Worm (Caenorhabditis elegans) whole organism, L4/young adult: ENCODE results near the gene madf-5.

Experiments used
- W03F9.2 ChIP-seq: fragments of 150-350 bp; optimal IDR thresholded peaks from 2 replicates; lab custom pipeline; 2014; ENCODE audit warnings: missing biosample characterization, missing genetic modification characterization
- dao-5 ChIP-seq: sonication (generic microtip); optimal IDR thresholded peaks from 2 replicates; lab custom pipeline; 2016; ENCODE audit warnings: missing genotype, missing genetic modification characterization, moderate library complexity, missing compliant biosample characterization
- him-1 ChIP-seq: sonication (generic microtip); optimal IDR thresholded peaks from 2 replicates; lab custom pipeline; 2016; ENCODE audit warnings: missing genotype, missing genetic modification reagents, missing genetic modification characterization, missing compliant biosample characterization

madf-5 gene

ce11 chrII:14599284-14599862, 26.0 kb downstream of the madf-5 start:
- TF ChIP-seq him-1 (tag; lab: Kevin White, UChicago), result no peak

ce11 chrII:14599933-14600630, 26.7 kb downstream of the madf-5 start:
- no peak for TF ChIP-seq him-1 (tag; lab: Kevin White, UChicago)
- TF ChIP-seq dao-5 (tag; lab: Kevin White, UChicago), result no peak
- TF ChIP-seq W03F9.2 (tag; lab: Kevin White, UChicago), result no peak

ce11 chrII:14600852-14601313, 27.5 kb downstream of the madf-5 start, which contains the start of gene tps-2:
TSS of gene tps-2 (plus strand) at chrII:14600902.
- TF ChIP-seq W03F9.2 (tag; lab: Kevin White, UChicago) (no peak), him-1 (tag; lab: Kevin White, UChicago) (no peak)

ce11 chrII:14602735-14603134, 29.3 kb downstream of the madf-5 start:
- TF ChIP-seq W03F9.2 (tag; lab: Kevin White, UChicago) (no peak), him-1 (tag; lab: Kevin White, UChicago) (no peak)

- TF ChIP-seq dao-5 (tag; lab: Kevin White, UChicago), result no peak
- no peak for TF ChIP-seq W03F9.2 (tag; lab: Kevin White, UChicago)
- TF ChIP-seq him-1 (tag; lab: Kevin White, UChicago), result no peak
These were observed 30.8 kb downstream of the madf-5 start for ce11 chrII:14604261-14604660.

ce11 chrII:14605026-14605425, 31.6 kb downstream of the madf-5 start:
- no peak for TF ChIP-seq W03F9.2 (tag; lab: Kevin White, UChicago)
- no peak for TF ChIP-seq him-1 (tag; lab: Kevin White, UChicago)
- no peak for TF ChIP-seq dao-5 (tag; lab: Kevin White, UChicago)

ce11 chrII:14605479-14605878, 32.1 kb downstream of the madf-5 start, which contains the start of gene F19H8.2:
TSS of gene F19H8.2 (minus strand) at chrII:14605869.
- no peak for TF ChIP-seq him-1 (tag; lab: Kevin White, UChicago)
- TF ChIP-seq W03F9.2 (tag; lab: Kevin White, UChicago), result no peak
- no peak for TF ChIP-seq dao-5 (tag; lab: Kevin White, UChicago)

- TF ChIP-seq dao-5 (tag; lab: Kevin White, UChicago) (no peak), W03F9.2 (tag; lab: Kevin White, UChicago) (no peak), him-1 (tag; lab: Kevin White, UChicago) (no peak)
These were observed 32.8 kb downstream of the madf-5 start, which contains the start of gene arl-3 for ce11 chrII:14606172-14606571. TSS of gene arl-3 (plus strand) at chrII:14606472.

ce11 chrII:14608508-14608907, 35.1 kb downstream of the madf-5 start:
- TF ChIP-seq W03F9.2 (tag; lab: Kevin White, UChicago), result no peak
- no peak for TF ChIP-seq dao-5 (tag; lab: Kevin White, UChicago)
- TF ChIP-seq him-1 (tag; lab: Kevin White, UChicago), result no peak

ce11 chrII:14609297-14609937, 36.0 kb downstream of the madf-5 start:
- no peak for TF ChIP-seq dao-5 (tag; lab: Kevin White, UChicago)
- TF ChIP-seq him-1 (tag; lab: Kevin White, UChicago), result no peak
- TF ChIP-seq W03F9.2 (tag; lab: Kevin White, UChicago), result no peak

- TF ChIP-seq him-1 (tag; lab: Kevin White, UChicago), result no peak
- no peak for TF ChIP-seq dao-5 (tag; lab: Kevin White, UChicago)
- no peak for TF ChIP-seq W03F9.2 (tag; lab: Kevin White, UChicago)
These were observed 37.2 kb downstream of the madf-5 start for ce11 chrII:14610492-14611142.

- no peak for TF ChIP-seq dao-5 (tag; lab: Kevin White, UChicago)
- no peak for TF ChIP-seq W03F9.2 (tag; lab: Kevin White, UChicago)
- TF ChIP-seq him-1 (tag; lab: Kevin White, UChicago), result no peak
These were observed 37.9 kb downstream of the madf-5 start for ce11 chrII:14611307-14611706.

ce11 chrII:14615735-14616134, 42.3 kb downstream of the madf-5 start, which contains the start of gene mltn-9:
TSS of gene mltn-9 (plus strand) at chrII:14616035.
- TF ChIP-seq W03F9.2 (tag; lab: Kevin White, UChicago) (no peak), dao-5 (tag; lab: Kevin White, UChicago) (no peak), him-1 (tag; lab: Kevin White, UChicago) (no peak)
